Fruit fly (Drosophila melanogaster) whole organism, embryonic: Measurements from ENCODE around the gene CG31019.

Experiments
- Antp ChIP-seq: fragments of 200-800 bp; sonication (Bioruptor generic); optimal IDR thresholded peaks from 3 replicates; lab custom pipeline; 2016; ENCODE audit warnings: missing biosample characterization, missing genetic modification characterization
- Asciz ChIP-seq: fragments of 200-800 bp; sonication (Bioruptor generic); optimal IDR thresholded peaks from 2 replicates; lab custom pipeline; 2017; ENCODE audit warnings: missing biosample characterization, mild to moderate bottlenecking, missing genetic modification characterization, missing genetic modification reagents
- Bgb ChIP-seq: fragments of 200-800 bp; sonication (Bioruptor generic); IDR thresholded peaks from 2 replicates; pipeline ENCODE4 v1.3.6; 2022; ENCODE audit warnings: missing biosample characterization, missing genetic modification characterization; ENCODE audit not compliant: partially characterized antibody
- CG10209 ChIP-seq: fragments of 200-800 bp; sonication (Bioruptor generic); optimal IDR thresholded peaks from 3 replicates; lab custom pipeline; 2017; ENCODE audit warnings: missing biosample characterization, mild to moderate bottlenecking, missing genetic modification characterization, missing genetic modification reagents
- CG10543 ChIP-seq: fragments of 200-800 bp; sonication (Bioruptor generic); optimal IDR thresholded peaks from 3 replicates; lab custom pipeline; 2017; ENCODE audit warnings: missing biosample characterization, mild to moderate bottlenecking, missing genetic modification characterization, moderate library complexity
- CG11398 ChIP-seq: fragments of 200-800 bp; sonication (Bioruptor generic); optimal IDR thresholded peaks from 2 replicates; lab custom pipeline; 2016; ENCODE audit warnings: missing biosample characterization, missing genetic modification characterization
- CG12219 ChIP-seq: fragments of 200-800 bp; sonication (Bioruptor generic); optimal IDR thresholded peaks from 3 replicates; lab custom pipeline; 2018; ENCODE audit warnings: missing biosample characterization, mild to moderate bottlenecking, missing genetic modification characterization
- CG17912 ChIP-seq: fragments of 200-800 bp; sonication (Bioruptor generic); optimal IDR thresholded peaks from 2 replicates; lab custom pipeline; 2018; ENCODE audit warnings: missing biosample characterization, mild to moderate bottlenecking, missing genetic modification characterization
- CG1792 ChIP-seq: fragments of 200-800 bp; sonication (Bioruptor generic); optimal IDR thresholded peaks from 2 replicates; lab custom pipeline; 2016; ENCODE audit warnings: missing biosample characterization, missing genetic modification characterization
- CG18262 ChIP-seq: fragments of 200-800 bp; optimal IDR thresholded peaks from 3 replicates; lab custom pipeline; 2019; ENCODE audit warnings: missing biosample characterization, mild to moderate bottlenecking, missing genetic modification characterization, moderate library complexity
- CG2129 ChIP-seq: fragments of 200-800 bp; sonication (Bioruptor generic); IDR thresholded peaks from 2 replicates; pipeline ENCODE4 v1.3.6; 2022; ENCODE audit warnings: missing biosample characterization, missing genetic modification characterization; ENCODE audit not compliant: partially characterized antibody
- CG2678 ChIP-seq: fragments of 200-800 bp; sonication (Bioruptor generic); optimal IDR thresholded peaks from 3 replicates; lab custom pipeline; 2019; ENCODE audit warnings: missing biosample characterization, mild to moderate bottlenecking, missing genetic modification characterization, moderate library complexity
- CG30020 ChIP-seq: fragments of 200-800 bp; optimal IDR thresholded peaks from 2 replicates; lab custom pipeline; 2019; ENCODE audit warnings: missing biosample characterization, mild to moderate bottlenecking, missing genetic modification characterization, moderate library complexity
- CG30431 ChIP-seq: fragments of 200-800 bp; sonication (Bioruptor generic); optimal IDR thresholded peaks from 2 replicates; lab custom pipeline; 2017; ENCODE audit warnings: missing biosample characterization, missing genetic modification characterization
- CG31224 ChIP-seq: fragments of 200-800 bp; sonication (Bioruptor generic); IDR thresholded peaks from 2 replicates; pipeline ENCODE4 v1.3.6; 2022; ENCODE audit warnings: missing biosample characterization, missing genetic modification characterization
- CG33557 ChIP-seq: fragments of 200-800 bp; sonication (Bioruptor generic); optimal IDR thresholded peaks from 2 replicates; lab custom pipeline; 2019; ENCODE audit warnings: missing biosample characterization, mild to moderate bottlenecking, missing genetic modification characterization, moderate library complexity
- CG3995 ChIP-seq: fragments of 200-800 bp; sonication (Bioruptor generic); optimal IDR thresholded peaks from 3 replicates; lab custom pipeline; 2016; ENCODE audit warnings: missing biosample characterization, missing genetic modification characterization
- CG4730 ChIP-seq: fragments of 200-800 bp; sonication (Bioruptor generic); IDR thresholded peaks from 2 replicates; pipeline ENCODE4 v1.3.6; 2022; ENCODE audit warnings: missing biosample characterization, missing genetic modification characterization
- CG6272 ChIP-seq: fragments of 200-800 bp; sonication (Bioruptor generic); IDR thresholded peaks from 2 replicates; pipeline ENCODE4 v1.3.6; 2022; ENCODE audit warnings: missing biosample characterization, missing genetic modification characterization
- CG6654 ChIP-seq: fragments of 200-800 bp; sonication (Bioruptor generic); optimal IDR thresholded peaks from 2 replicates; lab custom pipeline; 2017; ENCODE audit warnings: missing biosample characterization, mild to moderate bottlenecking, missing genetic modification characterization
- CG7963 ChIP-seq: fragments of 200-800 bp; sonication (Bioruptor generic); IDR thresholded peaks from 3 replicates; pipeline ENCODE4 v1.3.6; 2022; ENCODE audit warnings: missing biosample characterization, missing genetic modification characterization; ENCODE audit not compliant: partially characterized antibody
- CG9437 ChIP-seq: fragments of 200-800 bp; sonication (Bioruptor generic); optimal IDR thresholded peaks from 2 replicates; lab custom pipeline; 2018; ENCODE audit warnings: missing biosample characterization, mild to moderate bottlenecking, missing genetic modification characterization
- CG9609 ChIP-seq: fragments of 200-800 bp; sonication (Bioruptor generic); optimal IDR thresholded peaks from 3 replicates; lab custom pipeline; 2016; ENCODE audit warnings: missing biosample characterization, missing genetic modification characterization
- CG9876 ChIP-seq: fragments of 200-800 bp; sonication (Bioruptor generic); optimal IDR thresholded peaks from 2 replicates; lab custom pipeline; 2016; ENCODE audit warnings: missing biosample characterization, missing genetic modification characterization
- D ChIP-seq, 2 experiments: fragments of 200-800 bp in 1 of 2; fragments of >200 bp in 1 of 2; sonication (Bioruptor generic) in 1 of 2; optimal IDR thresholded peaks; 2 replicates in 1 of 2; 3 replicates in 1 of 2; lab custom pipeline; 2017; ENCODE audit warnings: mild to moderate bottlenecking in 1 of 2, missing biosample characterization in 1 of 2, missing genetic modification characterization in 1 of 2, missing genetic modification reagents in 1 of 2
- Gsc ChIP-seq: fragments of 200-800 bp; sonication (Bioruptor generic); IDR thresholded peaks from 2 replicates; pipeline ENCODE4 v1.3.6; 2022; ENCODE audit warnings: missing biosample characterization, missing genetic modification characterization
- Gug ChIP-seq: fragments of 200-800 bp; sonication (Bioruptor generic); IDR thresholded peaks from 4 replicates; pipeline ENCODE4 v1.3.6; 2022; ENCODE audit warnings: missing biosample characterization, missing genetic modification characterization
- Hand ChIP-seq: fragments of 200-800 bp; sonication (Bioruptor generic); optimal IDR thresholded peaks from 2 replicates; lab custom pipeline; 2017; ENCODE audit warnings: mild to moderate bottlenecking, missing biosample characterization, missing genetic modification reagents, missing genetic modification characterization
- Max ChIP-seq: fragments of 200-800 bp; sonication (Bioruptor generic); optimal IDR thresholded peaks from 2 replicates; lab custom pipeline; 2016; ENCODE audit warnings: missing biosample characterization, mild to moderate bottlenecking, missing genetic modification characterization
- NFAT ChIP-seq: fragments of 200-800 bp; sonication (Bioruptor generic); IDR thresholded peaks from 2 replicates; pipeline ENCODE4 v1.3.6; 2022; ENCODE audit warnings: missing biosample characterization, missing genetic modification characterization
- Oaz ChIP-seq: fragments of 200-800 bp; sonication (Bioruptor generic); IDR thresholded peaks from 2 replicates; pipeline ENCODE4 v1.3.6; 2022; ENCODE audit warnings: missing biosample characterization, missing genetic modification characterization
- Taf1 ChIP-seq: fragments of 200-800 bp; sonication (Bioruptor generic); IDR thresholded peaks from 2 replicates; pipeline ENCODE4 v1.3.6; 2022; ENCODE audit warnings: missing biosample characterization, missing genetic modification characterization
- bowl ChIP-seq: fragments of 200-800 bp; sonication (Bioruptor generic); IDR thresholded peaks from 2 replicates; pipeline ENCODE4 v1.3.6; 2022; ENCODE audit warnings: missing biosample characterization, missing genetic modification characterization
- btn ChIP-seq: fragments of 200-800 bp; sonication (Bioruptor generic); optimal IDR thresholded peaks from 2 replicates; lab custom pipeline; 2016; ENCODE audit warnings: missing biosample characterization, missing genetic modification characterization
- chinmo ChIP-seq: fragments of 200-800 bp; sonication (Bioruptor generic); IDR thresholded peaks from 4 replicates; pipeline ENCODE4 v1.3.6; 2022; ENCODE audit warnings: missing biosample characterization, missing genetic modification characterization; ENCODE audit not compliant: partially characterized antibody
- dati ChIP-seq: fragments of 200-800 bp; sonication (Bioruptor generic); IDR thresholded peaks from 2 replicates; pipeline ENCODE4 v1.3.6; 2022; ENCODE audit warnings: missing biosample characterization, missing genetic modification characterization
- eve ChIP-seq, 2 experiments: fragments of >200 bp; optimal IDR thresholded peaks; 2 replicates each; lab custom pipeline; 2017; ENCODE audit warnings: missing biosample characterization in 2 of 2, missing genetic modification characterization in 2 of 2
- fd96Cb ChIP-seq: fragments of 200-800 bp; sonication (Bioruptor generic); optimal IDR thresholded peaks from 2 replicates; lab custom pipeline; 2018; ENCODE audit warnings: missing biosample characterization, mild to moderate bottlenecking, missing genetic modification characterization, moderate library complexity
- gce ChIP-seq: fragments of 200-800 bp; sonication (Bioruptor generic); IDR thresholded peaks from 3 replicates; pipeline ENCODE4 v1.3.6; 2022; ENCODE audit warnings: missing biosample characterization, missing genetic modification characterization
- gcm ChIP-seq: fragments of 200-800 bp; sonication (Bioruptor generic); optimal IDR thresholded peaks from 2 replicates; lab custom pipeline; 2019; ENCODE audit warnings: missing biosample characterization, mild to moderate bottlenecking, missing genetic modification characterization, moderate library complexity
- grau ChIP-seq: fragments of 200-800 bp; optimal IDR thresholded peaks from 3 replicates; lab custom pipeline; 2019; ENCODE audit warnings: missing biosample characterization, mild to moderate bottlenecking, missing genetic modification characterization, moderate library complexity
- gsb-n ChIP-seq: fragments of 200-800 bp; sonication (Bioruptor generic); optimal IDR thresholded peaks from 3 replicates; lab custom pipeline; 2018; ENCODE audit warnings: missing biosample characterization, mild to moderate bottlenecking, missing genetic modification characterization
- jing ChIP-seq: fragments of 200-800 bp; sonication (Bioruptor generic); optimal IDR thresholded peaks from 2 replicates; lab custom pipeline; 2018; ENCODE audit warnings: missing biosample characterization, mild to moderate bottlenecking, missing genetic modification characterization
- kay ChIP-seq: fragments of 200-800 bp; sonication (Bioruptor generic); optimal IDR thresholded peaks from 2 replicates; lab custom pipeline; 2016; ENCODE audit warnings: missing biosample characterization, missing genetic modification characterization
- ranshi ChIP-seq: fragments of 200-800 bp; sonication (Bioruptor generic); IDR thresholded peaks from 2 replicates; pipeline ENCODE4 v1.3.6; 2022; ENCODE audit warnings: missing biosample characterization, missing genetic modification characterization
- row ChIP-seq: fragments of 200-800 bp; sonication (Bioruptor generic); IDR thresholded peaks from 3 replicates; pipeline ENCODE4 v1.3.6; 2022; ENCODE audit warnings: missing biosample characterization, missing genetic modification characterization
- scrt ChIP-seq: fragments of 200-800 bp; sonication (Bioruptor generic); optimal IDR thresholded peaks from 2 replicates; lab custom pipeline; 2018; ENCODE audit warnings: missing biosample characterization, mild to moderate bottlenecking, missing genetic modification characterization, moderate library complexity
- sisA ChIP-seq: fragments of 200-800 bp; sonication (Bioruptor generic); IDR thresholded peaks from 2 replicates; pipeline ENCODE4 v1.3.6; 2022; ENCODE audit warnings: missing biosample characterization, missing genetic modification characterization
- sqz ChIP-seq: fragments of 200-800 bp; sonication (Bioruptor generic); optimal IDR thresholded peaks from 3 replicates; lab custom pipeline; 2018; ENCODE audit warnings: missing biosample characterization, mild to moderate bottlenecking, missing genetic modification characterization
- ssp ChIP-seq: fragments of 200-800 bp; sonication (Bioruptor generic); IDR thresholded peaks from 2 replicates; pipeline ENCODE4 v1.3.6; 2022; ENCODE audit warnings: missing biosample characterization, missing genetic modification characterization
- tgo ChIP-seq: fragments of 200-800 bp; sonication (Bioruptor generic); IDR thresholded peaks from 3 replicates; pipeline ENCODE4 v1.3.6; 2022; ENCODE audit warnings: missing biosample characterization, missing genetic modification characterization

Gene CG31019

DNA sequence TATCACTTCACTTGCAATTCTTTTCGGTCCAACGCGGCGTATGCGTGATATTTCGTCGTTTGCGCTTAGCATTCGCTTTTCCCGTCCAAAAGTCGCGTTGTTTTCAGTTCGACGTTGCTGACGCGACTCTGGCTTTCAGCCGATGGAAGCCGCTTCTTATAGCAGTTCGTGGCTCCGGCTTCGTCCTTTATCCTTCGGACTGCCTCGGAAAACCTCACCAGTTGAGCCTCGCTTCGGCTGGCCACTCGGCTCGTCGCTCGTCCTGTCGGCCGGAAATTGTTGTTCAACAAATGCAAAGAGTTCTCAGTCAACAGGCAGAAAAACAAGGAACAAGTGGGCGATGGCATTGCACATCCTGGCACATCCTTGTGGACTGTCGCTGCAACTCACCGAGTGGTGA lies 36.7 kb upstream of the CG31019 start, which contains the start of gene CG34155:
CG34155 (minus strand) TSS at position 130 of the 400 bp plus-strand sequence.
- TF ChIP-seq gcm (GFP tag; lab: Kevin White, UChicago) (no peak), CG9876 (no peak), ssp (no peak), CG12219 (GFP tag; lab: Kevin White, UChicago) (no peak), Gug (no peak), D (optimal IDR thresholded peaks at IDR 0.05; lab: Kevin White, UChicago) (no peak), D (GFP tag; optimal IDR thresholded peaks at IDR 0.05; lab: Kevin White, UChicago) (no peak), row (no peak), chinmo (GFP tag; lab: Robert Waterston, UW) (0 out of 4 replicates have a peak, but pooled peaks have one; percentile 8), CG9437 (GFP tag; lab: Kevin White, UChicago) (no peak), CG1792 (no peak), Bgb (0 out of 2 replicates have a peak, but pooled peaks have one; percentile 13), CG3995 (GFP tag; lab: Kevin White, UChicago) (no peak), eve (GFP tag; optimal IDR thresholded peaks at IDR 0.05; lab: Kevin White, UChicago) (no peak), gsb-n (tag; lab: Kevin White, UChicago) (no peak), CG30431 (GFP tag; lab: Kevin White, UChicago) (no peak), CG10543 (GFP tag; lab: Kevin White, UChicago) (peak; percentile 13), CG2129 (GFP tag; lab: Robert Waterston, UW) (no peak), jing (GFP tag; lab: Kevin White, UChicago) (no peak), CG4730 (GFP tag; lab: Robert Waterston, UW) (no peak), NFAT (GFP tag; lab: Robert Waterston, UW) (no peak), Oaz (GFP tag; lab: Robert Waterston, UW) (no peak), Asciz (GFP tag; lab: Kevin White, UChicago) (no peak), grau (tag; lab: Kevin White, UChicago) (no peak), bowl (no peak), CG18262 (no peak), gce (GFP tag; lab: Robert Waterston, UW) (0 out of 3 replicates have a peak, but pooled peaks have one; percentile 13), CG31224 (GFP tag; lab: Robert Waterston, UW) (no peak), CG6654 (GFP tag; lab: Kevin White, UChicago) (no peak), CG9609 (GFP tag; lab: Kevin White, UChicago) (no peak), dati (GFP tag; lab: Robert Waterston, UW) (no peak), CG6272 (GFP tag; lab: Robert Waterston, UW) (0 out of 2 replicates have a peak, but pooled peaks have one; percentile 8), Taf1 (GFP tag; lab: Robert Waterston, UW) (no peak), sqz (GFP tag; lab: Kevin White, UChicago) (no peak), CG10209 (GFP tag; lab: Kevin White, UChicago) (no peak), Hand (GFP tag; lab: Kevin White, UChicago) (no peak), Gsc (GFP tag; lab: Robert Waterston, UW) (no peak), CG7963 (GFP tag; lab: Robert Waterston, UW) (no peak), fd96Cb (no peak), CG30020 (tag; lab: Kevin White, UChicago) (no peak), CG17912 (GFP tag; lab: Kevin White, UChicago) (no peak), kay (GFP tag; lab: Kevin White, UChicago) (no peak), ranshi (no peak), sisA (no peak), CG2678 (tag; lab: Kevin White, UChicago) (no peak), btn (no peak), Antp (GFP tag; lab: Kevin White, UChicago) (no peak), tgo (no peak), CG11398 (GFP tag; lab: Kevin White, UChicago) (no peak), Max (GFP tag; lab: Kevin White, UChicago) (no peak), scrt (GFP tag; lab: Kevin White, UChicago) (peak; percentile 88), CG33557 (GFP tag; lab: Kevin White, UChicago) (no peak)
